Worm (Caenorhabditis elegans) whole organism, late embryonic: ENCODE results near the gene srx-82.

Experiments
- C08G9.2 ChIP-seq: sonication (generic microtip); optimal IDR thresholded peaks from 2 replicates; lab custom pipeline; 2016; ENCODE audit warnings: mild to moderate bottlenecking, missing genetic modification characterization, moderate library complexity, missing compliant biosample characterization
- C38D4.7 ChIP-seq: fragments of 200-800 bp; sonication (Bioruptor generic); optimal IDR thresholded peaks from 2 replicates; lab custom pipeline; 2018; ENCODE audit warnings: mild to moderate bottlenecking, missing genetic modification characterization, moderate library complexity, missing compliant biosample characterization
- K02D7.2 ChIP-seq: sonication (generic microtip); optimal IDR thresholded peaks from 2 replicates; lab custom pipeline; 2017; ENCODE audit warnings: mild to moderate bottlenecking, missing genetic modification characterization, missing compliant biosample characterization
- ahr-1 ChIP-seq: sonication (generic microtip); optimal IDR thresholded peaks from 2 replicates; lab custom pipeline; 2016; ENCODE audit warnings: missing genetic modification characterization, missing compliant biosample characterization
- ama-1 ChIP-seq: fragments of 150-350 bp; optimal IDR thresholded peaks from 2 replicates; lab custom pipeline; 2014
- ceh-14 ChIP-seq: sonication (generic microtip); optimal IDR thresholded peaks from 2 replicates; lab custom pipeline; 2016; ENCODE audit warnings: missing genotype, missing genetic modification characterization, missing compliant biosample characterization
- ceh-31 ChIP-seq: sonication (generic microtip); optimal IDR thresholded peaks from 2 replicates; lab custom pipeline; 2016; ENCODE audit warnings: missing genetic modification characterization, missing compliant biosample characterization
- ceh-34 ChIP-seq: sonication (generic microtip); optimal IDR thresholded peaks from 2 replicates; lab custom pipeline; 2016; ENCODE audit warnings: mild to moderate bottlenecking, missing genetic modification characterization, missing compliant biosample characterization
- che-1 ChIP-seq: sonication (generic microtip); optimal IDR thresholded peaks from 2 replicates; lab custom pipeline; 2016; ENCODE audit warnings: mild to moderate bottlenecking, missing genetic modification characterization, missing compliant biosample characterization
- dve-1 ChIP-seq: sonication (generic microtip); optimal IDR thresholded peaks from 2 replicates; lab custom pipeline; 2017; ENCODE audit warnings: antibody characterized with exemption, mild to moderate bottlenecking, missing genetic modification characterization, missing compliant biosample characterization
- elt-2 ChIP-seq: sonication (generic microtip); optimal IDR thresholded peaks from 2 replicates; lab custom pipeline; 2016; ENCODE audit warnings: missing genetic modification reagents, missing genetic modification characterization, missing compliant biosample characterization
- elt-4 ChIP-seq: sonication (generic microtip); optimal IDR thresholded peaks from 2 replicates; lab custom pipeline; 2016; ENCODE audit warnings: missing genetic modification characterization, missing compliant biosample characterization
- ets-4 ChIP-seq: sonication (generic microtip); optimal IDR thresholded peaks from 2 replicates; lab custom pipeline; 2016; ENCODE audit warnings: missing genetic modification characterization, missing compliant biosample characterization
- eyg-1 ChIP-seq: sonication (generic microtip); optimal IDR thresholded peaks from 2 replicates; lab custom pipeline; 2016; ENCODE audit warnings: missing genotype, missing genetic modification characterization, missing compliant biosample characterization
- fax-1 ChIP-seq: sonication (generic microtip); optimal IDR thresholded peaks from 2 replicates; lab custom pipeline; 2016; ENCODE audit warnings: missing genotype, missing genetic modification characterization, missing compliant biosample characterization
- fkh-10 ChIP-seq: fragments of 150-350 bp; optimal IDR thresholded peaks from 2 replicates; lab custom pipeline; 2014; ENCODE audit warnings: missing biosample characterization, missing genetic modification reagents, missing genetic modification characterization
- gmeb-2 ChIP-seq: sonication (generic microtip); optimal IDR thresholded peaks from 2 replicates; lab custom pipeline; 2016; ENCODE audit warnings: missing genetic modification characterization, inconsistent platforms, missing compliant biosample characterization
- hlh-15 ChIP-seq: sonication (generic microtip); optimal IDR thresholded peaks from 2 replicates; lab custom pipeline; 2016; ENCODE audit warnings: missing genetic modification characterization, missing compliant biosample characterization
- hlh-30 ChIP-seq: sonication (generic microtip); optimal IDR thresholded peaks from 2 replicates; lab custom pipeline; 2017; ENCODE audit warnings: antibody characterized with exemption, missing genetic modification characterization, missing compliant biosample characterization; ENCODE audit not compliant: insufficient read depth
- hlh-6 ChIP-seq: sonication (generic microtip); optimal IDR thresholded peaks from 2 replicates; lab custom pipeline; 2016; ENCODE audit warnings: missing genotype, missing genetic modification characterization, missing compliant biosample characterization
- lin-11 ChIP-seq: fragments of 200-800 bp; sonication (Bioruptor generic); optimal IDR thresholded peaks from 2 replicates; lab custom pipeline; 2018; ENCODE audit warnings: mild to moderate bottlenecking, missing genetic modification characterization, missing compliant biosample characterization
- nfya-1 ChIP-seq: sonication (generic microtip); optimal IDR thresholded peaks from 2 replicates; lab custom pipeline; 2017; ENCODE audit warnings: missing genetic modification characterization, mild to moderate bottlenecking, missing compliant biosample characterization, antibody characterized with exemption, moderate library complexity
- npax-4 ChIP-seq: sonication (generic microtip); optimal IDR thresholded peaks from 2 replicates; lab custom pipeline; 2016; ENCODE audit warnings: missing genetic modification characterization, missing compliant biosample characterization
- pag-3 ChIP-seq: sonication (generic microtip); optimal IDR thresholded peaks from 2 replicates; lab custom pipeline; 2016; ENCODE audit warnings: missing compliant biosample characterization, missing genetic modification characterization, borderline replicate concordance
- pat-9 ChIP-seq: fragments of 200-800 bp; sonication (Bioruptor generic); optimal IDR thresholded peaks from 2 replicates; lab custom pipeline; 2018; ENCODE audit warnings: mild to moderate bottlenecking, missing genetic modification characterization, moderate library complexity, missing compliant biosample characterization
- pax-1 ChIP-seq: fragments of 150-350 bp; optimal IDR thresholded peaks from 2 replicates; lab custom pipeline; 2014; ENCODE audit warnings: missing biosample characterization, missing genetic modification characterization
- pha-4 ChIP-seq: fragments of 150-350 bp; optimal IDR thresholded peaks from 2 replicates; lab custom pipeline; 2018; ENCODE audit warnings: missing biosample characterization, missing genetic modification reagents, missing genetic modification characterization
- pqm-1 ChIP-seq: sonication (generic microtip); optimal IDR thresholded peaks from 2 replicates; lab custom pipeline; 2016; ENCODE audit warnings: missing genetic modification characterization, missing compliant biosample characterization
- ref-2 ChIP-seq: sonication (generic microtip); optimal IDR thresholded peaks from 2 replicates; lab custom pipeline; 2016; ENCODE audit warnings: missing genetic modification characterization, missing compliant biosample characterization
- rnt-1 ChIP-seq: sonication (generic microtip); optimal IDR thresholded peaks from 2 replicates; lab custom pipeline; 2016; ENCODE audit warnings: missing genetic modification characterization, missing compliant biosample characterization
- sox-4 ChIP-seq: sonication (generic microtip); optimal IDR thresholded peaks from 2 replicates; lab custom pipeline; 2017; ENCODE audit warnings: mild to moderate bottlenecking, missing genetic modification characterization, inconsistent platforms, missing compliant biosample characterization
- syd-9 ChIP-seq: sonication (generic microtip); optimal IDR thresholded peaks from 2 replicates; lab custom pipeline; 2016; ENCODE audit warnings: mild to moderate bottlenecking, missing genetic modification characterization, moderate library complexity, missing compliant biosample characterization
- ztf-16 ChIP-seq: sonication (generic microtip); optimal IDR thresholded peaks from 2 replicates; lab custom pipeline; 2017; ENCODE audit warnings: missing genetic modification characterization, missing compliant biosample characterization

srx-82 gene

DNA sequence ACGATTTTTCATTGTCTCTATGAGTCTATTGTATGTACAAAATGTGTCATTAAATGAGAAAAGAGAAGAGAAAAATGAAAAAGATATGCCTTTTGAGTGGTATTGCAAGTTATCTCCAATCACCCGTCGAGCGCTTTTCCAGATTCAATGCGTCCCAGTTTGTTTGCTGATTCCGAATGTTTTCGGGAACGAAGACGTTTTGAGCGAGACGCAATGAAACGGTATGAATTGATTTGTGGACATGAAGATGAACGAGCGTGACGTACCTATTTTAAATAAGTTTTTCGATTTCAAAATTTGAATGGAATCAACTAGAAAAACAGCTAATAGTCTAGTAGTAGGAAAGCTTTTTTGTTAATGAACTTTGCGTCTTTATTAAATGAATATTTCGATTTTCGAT lies 27.3 kb downstream of the srx-82 start:
- TF ChIP-seq ets-4 (tag; lab: Kevin White, UChicago) (no peak), C08G9.2 (tag; lab: Kevin White, UChicago) (no peak), hlh-15 (tag; lab: Kevin White, UChicago) (no peak), dve-1 (tag; lab: Kevin White, UChicago) (no peak), che-1 (tag; lab: Kevin White, UChicago) (no peak), nfya-1 (tag; lab: Kevin White, UChicago) (no peak), ceh-34 (tag; lab: Kevin White, UChicago) (no peak), ref-2 (no peak), pax-1 (tag; lab: Kevin White, UChicago) (no peak), gmeb-2 (no peak), K02D7.2 (tag; lab: Kevin White, UChicago) (no peak), ahr-1 (no peak), eyg-1 (no peak)

DNA sequence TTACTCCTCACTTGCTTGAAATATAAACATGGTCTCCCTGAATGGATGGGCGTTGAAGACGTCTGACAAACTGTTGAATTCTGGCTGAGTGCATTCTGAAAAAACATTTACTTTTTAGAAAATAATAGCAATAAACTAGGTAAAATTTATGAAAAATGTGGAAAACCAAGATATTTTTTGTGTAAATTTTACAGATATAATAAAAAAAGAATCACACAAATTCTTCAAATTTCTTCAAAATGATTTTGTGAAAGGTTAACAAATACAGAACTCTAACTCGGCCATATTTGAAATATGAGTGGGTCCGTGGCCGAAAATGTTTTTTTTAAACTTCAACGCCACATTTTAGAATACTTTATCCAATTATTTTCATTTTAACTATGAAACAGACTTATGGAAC lies 28.6 kb downstream of the srx-82 start, which contains the start of gene glb-15:
TSS of gene glb-15 (minus strand) at position 101 of the 400 bp plus-strand sequence.
- no peak for TF ChIP-seq syd-9 (tag; lab: Kevin White, UChicago)
- TF ChIP-seq fkh-10 (GFP tag; lab: Kevin White, UChicago) = no peak
- no peak for TF ChIP-seq eyg-1
- no peak for TF ChIP-seq elt-2 (tag; lab: Kevin White, UChicago)
- TF ChIP-seq che-1 (tag; lab: Kevin White, UChicago) = no peak

DNA sequence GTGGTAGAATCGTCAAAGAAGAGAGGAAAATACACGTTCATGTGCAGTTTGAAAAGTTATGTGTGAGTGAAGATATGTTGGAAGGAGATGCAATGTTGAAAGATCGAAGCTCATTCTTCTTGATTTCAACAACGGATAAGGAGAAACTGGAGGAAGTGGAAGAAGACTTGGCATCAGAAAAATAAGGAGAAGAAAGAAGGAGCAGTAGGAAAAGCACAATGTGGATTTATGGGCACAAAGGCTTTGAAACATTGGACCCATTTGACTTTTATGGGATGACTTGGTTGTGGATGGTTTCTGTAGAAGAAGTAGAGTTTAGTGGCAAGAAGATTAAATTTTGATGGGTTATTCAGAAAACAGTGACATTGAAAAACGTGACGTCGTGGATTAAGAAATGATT lies 30.5 kb downstream of the srx-82 start:
- TF ChIP-seq ztf-16 (tag; lab: Kevin White, UChicago) (no peak), elt-2 (tag; lab: Kevin White, UChicago) (no peak), che-1 (tag; lab: Kevin White, UChicago) (no peak), pqm-1 (tag; lab: Kevin White, UChicago) (no peak)

DNA sequence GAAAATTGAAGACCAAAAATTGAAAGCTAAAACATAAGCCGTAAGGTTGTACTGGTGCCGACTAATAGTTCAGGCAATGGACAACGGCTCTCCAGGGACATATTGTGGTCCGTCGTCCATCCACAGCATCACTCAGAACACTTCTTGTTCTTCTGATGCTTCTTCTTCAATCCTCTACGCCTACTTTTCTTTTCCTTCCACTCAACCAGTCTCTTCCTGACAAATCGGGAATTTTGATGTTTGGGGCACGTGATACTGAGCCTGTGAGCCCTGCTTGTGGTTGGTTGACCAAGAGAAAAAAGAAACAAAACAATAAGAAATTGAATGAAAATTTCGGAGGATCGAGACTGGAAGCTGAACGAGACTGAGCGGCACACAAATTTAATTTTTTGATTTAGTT lies 31.7 kb downstream of the srx-82 start:
- no peak for TF ChIP-seq C38D4.7
- TF ChIP-seq rnt-1 (tag; lab: Kevin White, UChicago) = no peak
- no peak for TF ChIP-seq ceh-14 (tag; lab: Kevin White, UChicago)
- TF ChIP-seq ama-1 (lab: Kevin White, UChicago) = no peak
- TF ChIP-seq elt-4 (tag; lab: Kevin White, UChicago) = no peak
- no peak for TF ChIP-seq ceh-34 (tag; lab: Kevin White, UChicago)
- TF ChIP-seq syd-9 (tag; lab: Kevin White, UChicago) = no peak
- no peak for TF ChIP-seq ahr-1
- no peak for TF ChIP-seq pag-3 (tag; lab: Kevin White, UChicago)

DNA sequence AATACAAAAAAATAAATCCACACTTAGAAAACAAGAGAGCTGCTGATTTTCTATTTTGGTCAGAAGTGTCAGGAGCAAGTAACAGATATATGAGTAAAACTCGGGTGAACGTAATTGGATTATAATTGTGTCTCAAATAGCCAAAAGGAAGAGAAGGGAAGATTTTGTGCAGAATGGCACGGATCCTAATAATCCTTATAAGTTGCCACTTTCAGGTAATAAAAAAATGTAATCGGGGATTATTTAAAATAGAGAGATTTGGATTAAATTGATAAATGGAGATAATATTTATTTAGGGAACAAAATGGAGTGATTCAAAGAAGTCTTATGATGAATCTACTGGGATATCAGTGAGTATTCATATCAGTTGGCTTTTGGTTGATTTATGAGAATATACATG lies 35.4 kb downstream of the srx-82 start:
- TF ChIP-seq fax-1 = no peak
- no peak for TF ChIP-seq pha-4 (tag; lab: Kevin White, UChicago)
- TF ChIP-seq sox-4 (tag; lab: Kevin White, UChicago) = no peak
- TF ChIP-seq pax-1 (tag; lab: Kevin White, UChicago) = no peak
- no peak for TF ChIP-seq lin-11 (tag; lab: Kevin White, UChicago)
- TF ChIP-seq syd-9 (tag; lab: Kevin White, UChicago) = no peak
- TF ChIP-seq hlh-6 = no peak
- TF ChIP-seq npax-4 = no peak
- TF ChIP-seq pat-9 (tag; lab: Kevin White, UChicago) = no peak
- no peak for TF ChIP-seq C38D4.7

DNA sequence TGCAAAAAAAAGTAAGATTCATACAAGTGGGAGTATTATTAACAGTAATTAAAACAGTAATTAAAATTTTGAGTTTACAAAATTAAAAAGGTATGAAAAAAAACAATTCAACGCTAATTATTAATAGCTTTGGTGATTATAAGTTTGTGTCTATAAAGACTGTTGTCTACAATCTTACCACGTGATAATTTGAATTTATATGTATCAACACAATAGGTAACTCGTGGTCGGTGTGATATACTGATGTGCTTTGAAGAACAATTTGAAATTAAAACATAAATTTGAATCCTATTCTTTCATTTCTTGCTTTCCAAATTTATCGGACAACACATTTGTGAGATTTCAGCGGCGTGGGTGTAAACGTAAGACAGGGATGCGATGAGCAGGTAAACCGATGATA lies 38.3 kb downstream of the srx-82 start:
- no peak for TF ChIP-seq ceh-31 (tag; lab: Kevin White, UChicago)
- TF ChIP-seq hlh-30 (tag; lab: Kevin White, UChicago) = no peak
- TF ChIP-seq, all 69 proteins: peak for 0
